Worm (Caenorhabditis elegans): Measurements from ENCODE around the gene hpo-34.
A peak's percentile ranks its signal among the peaks of the same experiment; 100 is the strongest.

hpo-34 gene

ce11 chrX:11546445-11547275 is 27.8 kb upstream of the hpo-34 start, which contains the start of gene selt-1.1 (continued):
- TF ChIP-seq ztf-11 (tag; optimal IDR thresholded peaks at IDR 0.05) = no peak
- no peak for TF ChIP-seq fkh-4 (tag; optimal IDR thresholded peaks at IDR 0.05; ENCODE audit: borderline replicate concordance)
- TF ChIP-seq nhr-11 (tag; optimal IDR thresholded peaks at IDR 0.05) = no peak
- no peak for TF ChIP-seq nhr-237 (tag; optimal IDR thresholded peaks at IDR 0.05)
- TF ChIP-seq ceh-90 (tag; optimal IDR thresholded peaks at IDR 0.05) = no peak
- peak; percentile 46 for TF ChIP-seq tbx-2 (tag; optimal IDR thresholded peaks at IDR 0.05)
- peak; percentile 0 for TF ChIP-seq fkh-8 (tag; optimal IDR thresholded peaks at IDR 0.05)
- no peak for TF ChIP-seq tlp-1 (tag; optimal IDR thresholded peaks at IDR 0.05)
- no peak for TF ChIP-seq sptf-1 (tag; optimal IDR thresholded peaks at IDR 0.05)
- TF ChIP-seq fos-1 (tag; optimal IDR thresholded peaks at IDR 0.05) = no peak
- TF ChIP-seq egl-27 (tag; optimal IDR thresholded peaks at IDR 0.05) = no peak
- TF ChIP-seq isw-1 (GFP tag; IDR thresholded peaks at IDR 0.05) = no peak
- TF ChIP-seq fkh-10 (GFP tag; optimal IDR thresholded peaks at IDR 0.05) = no peak
- TF ChIP-seq nhr-77 (tag; optimal IDR thresholded peaks at IDR 0.05) = no peak
- no peak for TF ChIP-seq dsc-1 (tag; optimal IDR thresholded peaks at IDR 0.05)
- peak; percentile 76 for TF ChIP-seq mep-1 (tag; optimal IDR thresholded peaks at IDR 0.05)
- peak; percentile 74 for TF ChIP-seq blmp-1 (tag; optimal IDR thresholded peaks at IDR 0.05)
- TF ChIP-seq unc-98 (GFP tag; IDR thresholded peaks at IDR 0.05) = no peak
- TF ChIP-seq hpl-2 (GFP tag; optimal IDR thresholded peaks at IDR 0.05) = no peak
- TF ChIP-seq pax-3 (tag; optimal IDR thresholded peaks at IDR 0.05) = no peak
- TF ChIP-seq ces-1 (GFP tag; optimal IDR thresholded peaks at IDR 0.05) = no peak
- TF ChIP-seq dpl-1 (GFP tag; optimal IDR thresholded peaks at IDR 0.05) = no peak
- TF ChIP-seq pqm-1 (tag; optimal IDR thresholded peaks at IDR 0.05) = no peak
- no peak for TF ChIP-seq lin-13 (GFP tag; optimal IDR thresholded peaks at IDR 0.05)
- TF ChIP-seq unc-130 (tag; optimal IDR thresholded peaks at IDR 0.05) = no peak
- peak in 1 of 6 experiments; percentile 32 for TF ChIP-seq elt-3 (tag; optimal IDR thresholded peaks at IDR 0.05)
- peak; percentile 93 for TF ChIP-seq lin-14 (GFP tag; optimal IDR thresholded peaks at IDR 0.05)
- peak in 1 of 2 experiments; percentile 35 for TF ChIP-seq efl-1 (optimal IDR thresholded peaks at IDR 0.05)
- TF ChIP-seq efl-1 (GFP tag; optimal IDR thresholded peaks at IDR 0.05 in 1 of 2) = no peak
- no peak for TF ChIP-seq aly-2 (tag; optimal IDR thresholded peaks at IDR 0.05)
- TF ChIP-seq ama-1 (optimal IDR thresholded peaks at IDR 0.05) = no peak
- TF ChIP-seq F16B12.6 (tag; optimal IDR thresholded peaks at IDR 0.05) = no peak
- TF ChIP-seq efl-3 (GFP tag; optimal IDR thresholded peaks at IDR 0.05) = no peak
- no peak for TF ChIP-seq ztf-4 (tag; optimal IDR thresholded peaks at IDR 0.05)

- no peak for TF ChIP-seq egl-13 (tag; optimal IDR thresholded peaks at IDR 0.05)
- no peak for TF ChIP-seq nhr-90 (tag; optimal IDR thresholded peaks at IDR 0.05; ENCODE audit: poor library complexity)
- TF ChIP-seq ztf-4 (tag; optimal IDR thresholded peaks at IDR 0.05) = no peak
- TF ChIP-seq C16A3.4 (tag; optimal IDR thresholded peaks at IDR 0.05) = no peak
- no peak for TF ChIP-seq Y116A8C.19 (tag; optimal IDR thresholded peaks at IDR 0.05; ENCODE audit: borderline replicate concordance)
- no peak for TF ChIP-seq dpl-1 (GFP tag; optimal IDR thresholded peaks at IDR 0.05)
- TF ChIP-seq F16B12.6 (tag; optimal IDR thresholded peaks at IDR 0.05) = no peak
- no peak for TF ChIP-seq unc-98 (GFP tag; IDR thresholded peaks at IDR 0.05)
These were observed 22.8 kb upstream of the hpo-34 start for ce11 chrX:11541690-11542089.

ce11 chrX:11537240-11537764 is 18.4 kb upstream of the hpo-34 start, which contains the start of gene gcp-2.2:
gcp-2.2 (plus strand) TSS chrX:11537714.
- TF ChIP-seq sptf-1 (tag; optimal IDR thresholded peaks at IDR 0.05) (no peak), mep-1 (tag; optimal IDR thresholded peaks at IDR 0.05) (no peak), blmp-1 (tag; optimal IDR thresholded peaks at IDR 0.05) (no peak), hpl-2 (GFP tag; optimal IDR thresholded peaks at IDR 0.05) (no peak), nhr-71 (tag; optimal IDR thresholded peaks at IDR 0.05) (peak; percentile 17), fkh-8 (tag; optimal IDR thresholded peaks at IDR 0.05) (no peak), sup-37 (GFP tag; optimal IDR thresholded peaks at IDR 0.05) (no peak), nhr-90 (tag; optimal IDR thresholded peaks at IDR 0.05; ENCODE audit: poor library complexity) (peak; percentile 51), ceh-8 (GFP tag; optimal IDR thresholded peaks at IDR 0.05) (no peak), nhr-77 (tag; optimal IDR thresholded peaks at IDR 0.05) (no peak), efl-1 (optimal IDR thresholded peaks at IDR 0.05) (no peak), efl-1 (GFP tag; optimal IDR thresholded peaks at IDR 0.05 in 1 of 2) (peak in 1 of 2 experiments; percentile 86), lin-35 (GFP tag; optimal IDR thresholded peaks at IDR 0.05) (peak in 1 of 2 experiments; percentile 0)

All from whole organism, L1 larva.